Worm (Caenorhabditis elegans) whole organism, L2 larva: Measurements from ENCODE around the gene wht-5.

ENCODE experiments used
- Y55F3AM.14 ChIP-seq: fragments of 200-800 bp; sonication (Bioruptor generic); optimal IDR thresholded peaks from 2 replicates; lab custom pipeline; 2018; ENCODE audit warnings: mild to moderate bottlenecking, missing genetic modification characterization, missing compliant biosample characterization
- lin-39 ChIP-seq: fragments of 150-350 bp; optimal IDR thresholded peaks from 2 replicates; lab custom pipeline; 2014; ENCODE audit warnings: missing biosample characterization, missing genetic modification reagents, missing genetic modification characterization
- mdl-1 ChIP-seq, 2 experiments: fragments of 150-350 bp in 1 of 2; sonication (generic microtip) in 1 of 2; optimal IDR thresholded peaks; 2 replicates each; lab custom pipeline; 2017; ENCODE audit warnings: missing biosample characterization in 2 of 2, missing genetic modification characterization in 2 of 2
- nhr-11 ChIP-seq: fragments of 150-350 bp; optimal IDR thresholded peaks from 2 replicates; lab custom pipeline; 2014; ENCODE audit warnings: missing biosample characterization, missing genetic modification characterization
- skn-1 ChIP-seq: sonication (generic microtip); optimal IDR thresholded peaks from 2 replicates; lab custom pipeline; 2017; ENCODE audit warnings: missing biosample characterization, missing genetic modification characterization
- unc-62 ChIP-seq: fragments of 150-350 bp; optimal IDR thresholded peaks from 2 replicates; lab custom pipeline; 2014; ENCODE audit warnings: missing biosample characterization, missing genetic modification reagents, missing genetic modification characterization

- TF ChIP-seq nhr-11 (no peak), Y55F3AM.14 (no peak), mdl-1 (tag; optimal IDR thresholded peaks at IDR 0.05; lab: Kevin White, UChicago) (no peak), unc-62 (GFP tag; lab: Kevin White, UChicago) (no peak), lin-39 (no peak), skn-1 (no peak)
Observed at ce11 chrIV:12349639-12350038, 12.3 kb downstream of the wht-5 start, which contains the start of gene best-22.
